Worm (Caenorhabditis elegans) whole organism, L4 larva: ENCODE results near the gene Y25C1A.8.
A peak's percentile ranks its signal among the peaks of the same experiment; 100 is the strongest.

Experiments
- Y75B8A.6 ChIP-seq: fragments of 200-800 bp; sonication (Bioruptor generic); IDR thresholded peaks from 2 replicates; pipeline ENCODE4 v1.3.6; 2022; ENCODE audit warnings: missing genetic modification reagents, missing genetic modification characterization, missing compliant biosample characterization
- aha-1 ChIP-seq: fragments of 150-350 bp; peaks from one replicate; lab custom pipeline; 2014; ENCODE audit warnings: missing biosample characterization, missing genetic modification characterization
- ceh-28 ChIP-seq: fragments of 150-350 bp; optimal IDR thresholded peaks from 2 replicates; lab custom pipeline; 2014; ENCODE audit warnings: missing biosample characterization, missing genetic modification reagents, missing genetic modification characterization
- ceh-32 ChIP-seq: sonication (generic microtip); optimal IDR thresholded peaks from 2 replicates; lab custom pipeline; 2016; ENCODE audit warnings: mild to moderate bottlenecking, missing genetic modification characterization, missing compliant biosample characterization; ENCODE audit not compliant: poor library complexity
- ceh-44 ChIP-seq: fragments of 200-800 bp; sonication (Bioruptor generic); IDR thresholded peaks from 2 replicates; pipeline ENCODE4 v1.3.6; 2022; ENCODE audit warnings: missing genetic modification reagents, missing genetic modification characterization, missing compliant biosample characterization
- daf-19 ChIP-seq: fragments of 200-800 bp; sonication (Bioruptor generic); conservative IDR thresholded peaks from 2 replicates; pipeline ENCODE4 v1.3.6; 2022; ENCODE audit warnings: missing genetic modification characterization, missing compliant biosample characterization
- fkh-10 ChIP-seq: fragments of 150-350 bp; optimal IDR thresholded peaks from 2 replicates; lab custom pipeline; 2014; ENCODE audit warnings: missing biosample characterization, missing genetic modification reagents, missing genetic modification characterization
- hlh-30 ChIP-seq: sonication (generic microtip); optimal IDR thresholded peaks from 2 replicates; lab custom pipeline; 2017; ENCODE audit warnings: antibody characterized with exemption, mild to moderate bottlenecking, missing genetic modification characterization, missing compliant biosample characterization; ENCODE audit not compliant: insufficient read depth
- lim-7 ChIP-seq: fragments of 200-800 bp; sonication (Bioruptor generic); IDR thresholded peaks from 2 replicates; pipeline ENCODE4 v1.3.6; 2022; ENCODE audit warnings: missing genetic modification characterization, missing compliant biosample characterization
- lin-38 ChIP-seq: fragments of 200-800 bp; sonication (Bioruptor generic); IDR thresholded peaks from 2 replicates; pipeline ENCODE4 v1.3.6; 2022; ENCODE audit warnings: missing genetic modification reagents, missing genetic modification characterization, missing compliant biosample characterization
- lsy-2 ChIP-seq, 2 experiments: fragments of 150-350 bp in 1 of 2; sonication (generic microtip) in 1 of 2; optimal IDR thresholded peaks; 2 replicates each; lab custom pipeline; 2014 to 2017; ENCODE audit warnings: missing biosample characterization in 2 of 2, missing genetic modification characterization in 2 of 2
- madf-9 ChIP-seq: fragments of 200-800 bp; sonication (Bioruptor generic); conservative IDR thresholded peaks from 2 replicates; pipeline ENCODE4 v1.3.6; 2022; ENCODE audit warnings: missing genetic modification reagents, missing genetic modification characterization, missing compliant biosample characterization
- mes-2 ChIP-seq: sonication (generic microtip); optimal IDR thresholded peaks from 2 replicates; lab custom pipeline; 2016; ENCODE audit warnings: missing genotype, mild to moderate bottlenecking, missing genetic modification characterization, missing compliant biosample characterization; ENCODE audit not compliant: poor library complexity, severe bottlenecking
- nhr-10 ChIP-seq: fragments of 150-350 bp; optimal IDR thresholded peaks from 2 replicates; lab custom pipeline; 2014; ENCODE audit warnings: missing biosample characterization, missing genetic modification characterization
- nhr-11 ChIP-seq: fragments of 150-350 bp; optimal IDR thresholded peaks from 2 replicates; lab custom pipeline; 2014; ENCODE audit warnings: missing biosample characterization, missing genetic modification characterization
- nhr-111 ChIP-seq: fragments of 200-800 bp; sonication (Bioruptor generic); optimal IDR thresholded peaks from 2 replicates; lab custom pipeline; 2018; ENCODE audit warnings: mild to moderate bottlenecking, missing genetic modification characterization, missing compliant biosample characterization
- nhr-6 ChIP-seq: fragments of 150-350 bp; optimal IDR thresholded peaks from 2 replicates; lab custom pipeline; 2014; ENCODE audit warnings: missing biosample characterization, missing genetic modification characterization
- pha-4 ChIP-seq, 2 experiments: fragments of 150-350 bp in 1 of 2; fragments of 200-800 bp in 1 of 2; sonication (Bioruptor generic) in 1 of 2; IDR thresholded peaks in 1 of 2; optimal IDR thresholded peaks in 1 of 2; 2 replicates each; pipeline versions ENCODE4 v1.3.6 to Lab custom; 2014 to 2022; ENCODE audit warnings: missing genetic modification characterization in 2 of 2, missing genetic modification reagents in 2 of 2, missing biosample characterization in 1 of 2, missing compliant biosample characterization in 1 of 2
- php-3 ChIP-seq: fragments of 200-800 bp; sonication (Bioruptor generic); IDR thresholded peaks from 2 replicates; pipeline ENCODE4 v1.3.6; 2022; ENCODE audit warnings: missing genetic modification reagents, missing genetic modification characterization, missing compliant biosample characterization
- sdz-12 ChIP-seq: fragments of 200-800 bp; sonication (Bioruptor generic); optimal IDR thresholded peaks from 2 replicates; lab custom pipeline; 2018; ENCODE audit warnings: mild to moderate bottlenecking, missing genetic modification characterization, missing compliant biosample characterization
- set-16 ChIP-seq: fragments of 200-800 bp; sonication (Bioruptor generic); IDR thresholded peaks from 2 replicates; pipeline ENCODE4 v1.3.6; 2022; ENCODE audit warnings: missing genetic modification reagents, missing genetic modification characterization, missing compliant biosample characterization
- skn-1 ChIP-seq: fragments of 150-350 bp; optimal IDR thresholded peaks from 2 replicates; lab custom pipeline; 2014; ENCODE audit warnings: missing biosample characterization, missing genetic modification characterization
- spr-3 ChIP-seq: fragments of 200-800 bp; sonication (Bioruptor generic); optimal IDR thresholded peaks from 2 replicates; lab custom pipeline; 2018; ENCODE audit warnings: mild to moderate bottlenecking, missing genetic modification characterization, missing compliant biosample characterization
- tra-1 ChIP-seq: fragments of 200-800 bp; sonication (Bioruptor generic); IDR thresholded peaks from 2 replicates; pipeline ENCODE4 v1.3.6; 2022; ENCODE audit warnings: missing genetic modification reagents, missing genetic modification characterization, missing compliant biosample characterization
- unc-130 ChIP-seq: sonication (generic microtip); optimal IDR thresholded peaks from 2 replicates; lab custom pipeline; 2016; ENCODE audit warnings: missing genetic modification reagents, missing genetic modification characterization, missing compliant biosample characterization
- zfp-2 ChIP-seq: sonication (generic microtip); optimal IDR thresholded peaks from 2 replicates; lab custom pipeline; 2016; ENCODE audit warnings: mild to moderate bottlenecking, missing genetic modification characterization, missing compliant biosample characterization
- zip-11 ChIP-seq: fragments of 200-800 bp; sonication (Bioruptor generic); IDR thresholded peaks from 2 replicates; pipeline ENCODE4 v1.3.6; 2022; ENCODE audit warnings: missing genetic modification characterization, missing compliant biosample characterization

The Y25C1A.8 gene

DNA sequence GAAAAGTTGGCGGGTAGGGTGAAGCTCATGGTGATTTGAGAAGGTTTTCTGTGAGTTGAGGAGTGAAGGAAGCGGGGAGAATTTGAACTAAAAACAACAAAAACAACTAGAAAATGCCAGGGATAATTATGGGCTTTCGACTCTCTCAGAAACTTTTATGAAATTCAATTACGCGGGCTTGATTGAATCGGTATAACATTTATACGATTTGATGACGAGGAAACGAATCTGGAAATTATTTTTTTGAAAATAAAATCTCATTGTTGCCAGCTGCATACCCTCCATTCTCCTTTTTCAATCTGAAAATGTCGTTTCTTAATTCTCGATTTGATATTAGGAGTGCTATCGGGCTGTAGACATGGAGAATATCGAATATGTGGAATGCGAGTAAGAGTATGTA is 14.5 kb upstream of the Y25C1A.8 start, which contains the start of gene srg-21:
Gene srg-21, minus strand, starts transcription at position 101 of the 400 bp plus-strand sequence.
- no peak for TF ChIP-seq madf-9 (GFP tag; lab: Robert Waterston, UW)
- no peak for TF ChIP-seq unc-130 (GFP tag; lab: Kevin White, UChicago)
- no peak for TF ChIP-seq hlh-30 (tag; lab: Kevin White, UChicago)
- TF ChIP-seq lim-7 (GFP tag; lab: Robert Waterston, UW), result no peak
- TF ChIP-seq pha-4 (GFP tag; IDR thresholded peaks at IDR 0.05; lab: Robert Waterston, UW), result no peak
- TF ChIP-seq pha-4 (tag; optimal IDR thresholded peaks at IDR 0.05; lab: Kevin White, UChicago), result no peak
- TF ChIP-seq fkh-10 (GFP tag; lab: Kevin White, UChicago), result no peak
- TF ChIP-seq skn-1, result no peak
- TF ChIP-seq nhr-10 (tag; lab: Kevin White, UChicago), result no peak
- no peak for TF ChIP-seq lsy-2 (tag; optimal IDR thresholded peaks at IDR 0.05; lab: Kevin White, UChicago)
- TF ChIP-seq sdz-12, result no peak
- no peak for TF ChIP-seq ceh-44 (GFP tag; lab: Robert Waterston, UW)
- TF ChIP-seq zfp-2 (tag; lab: Kevin White, UChicago), result no peak
- TF ChIP-seq php-3 (GFP tag; lab: Robert Waterston, UW), result no peak
- no peak for TF ChIP-seq set-16 (GFP tag; lab: Robert Waterston, UW)
- no peak for TF ChIP-seq nhr-6 (tag; lab: Kevin White, UChicago)

ce11 chrII:3087134-3087533 is 10.4 kb upstream of the Y25C1A.8 start:
- no peak for TF ChIP-seq nhr-10 (tag; lab: Kevin White, UChicago)
- peak; percentile 51 for TF ChIP-seq set-16 (GFP tag; lab: Robert Waterston, UW)
- TF ChIP-seq, all 104 proteins: peak for 1

DNA sequence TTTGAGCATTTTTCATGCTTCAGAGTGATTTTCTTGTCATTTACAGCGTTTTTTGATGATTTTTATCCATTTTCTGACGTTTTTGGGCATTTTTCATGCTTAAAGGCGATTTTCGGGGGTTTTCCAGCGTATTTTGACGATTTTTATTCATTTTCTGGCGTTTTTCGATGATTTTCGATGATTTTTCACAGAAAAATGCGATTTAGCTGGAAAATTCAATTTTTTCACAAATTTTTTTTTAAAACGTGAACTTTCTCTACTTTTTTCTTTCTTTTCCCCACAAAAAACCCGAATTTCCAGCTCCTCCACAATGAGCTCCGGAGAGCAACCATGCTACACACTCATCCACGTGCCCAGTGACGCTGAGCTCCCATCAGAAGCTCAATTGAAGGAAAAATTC is 1.7 kb upstream of the Y25C1A.8 start, which contains the start of gene copb-1:
Gene copb-1, plus strand, starts transcription at position 301 of the 400 bp plus-strand sequence.
- no peak for TF ChIP-seq ceh-32 (tag; lab: Kevin White, UChicago)
- 0 out of 2 replicates have a peak, but pooled peaks have one; percentile 42 for TF ChIP-seq Y75B8A.6 (GFP tag; lab: Robert Waterston, UW)
- TF ChIP-seq spr-3, result no peak

DNA sequence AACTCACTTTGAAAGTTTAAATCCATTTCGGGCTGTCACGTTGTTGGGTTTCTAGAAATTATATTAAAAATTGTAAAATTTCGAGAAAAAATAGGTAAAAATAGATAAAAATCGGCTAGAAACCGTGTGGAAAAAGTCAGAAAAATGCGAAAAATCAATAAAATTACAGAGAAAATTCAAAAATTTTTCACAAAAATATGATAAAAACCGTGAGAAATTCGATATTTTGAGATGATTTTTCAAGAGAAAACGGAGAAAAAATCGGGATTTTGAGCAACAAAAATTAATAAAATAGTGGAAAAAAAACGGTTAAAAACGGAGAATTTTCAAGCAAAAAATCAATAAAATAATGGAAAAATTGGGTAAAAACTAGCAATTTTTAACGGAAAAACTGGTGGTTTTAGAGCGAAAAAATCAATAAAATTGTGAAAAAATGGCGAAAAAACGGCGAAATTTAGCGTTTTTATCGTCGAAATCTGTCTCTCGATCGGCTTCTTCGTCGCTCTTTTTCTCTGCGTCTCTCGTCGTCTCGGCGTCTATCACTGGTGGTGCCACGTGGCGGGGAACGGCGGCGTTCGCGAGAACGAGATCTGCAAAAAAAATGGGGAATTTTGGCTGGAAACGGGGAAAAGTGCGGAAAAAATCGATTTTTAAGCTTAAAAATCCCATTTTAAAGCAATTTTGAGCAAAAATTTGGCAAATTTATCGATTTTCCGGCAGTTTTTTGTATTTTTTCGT is 5.6 kb downstream of the Y25C1A.8 start, which contains the start of gene Y25C1A.7:
Gene Y25C1A.7, minus strand, starts transcription at position 51 of the 738 bp plus-strand sequence.
- TF ChIP-seq mes-2 (tag; lab: Kevin White, UChicago) (peak; percentile 35), nhr-111 (GFP tag; lab: Kevin White, UChicago) (no peak)

- TF ChIP-seq lin-38 (GFP tag; lab: Robert Waterston, UW) (no peak), daf-19 (GFP tag; lab: Robert Waterston, UW) (no peak), nhr-11 (tag; lab: Kevin White, UChicago) (no peak), ceh-28 (peak; percentile 95)
Observed at ce11 chrII:3070182-3070581, 6.6 kb downstream of the Y25C1A.8 start.

DNA sequence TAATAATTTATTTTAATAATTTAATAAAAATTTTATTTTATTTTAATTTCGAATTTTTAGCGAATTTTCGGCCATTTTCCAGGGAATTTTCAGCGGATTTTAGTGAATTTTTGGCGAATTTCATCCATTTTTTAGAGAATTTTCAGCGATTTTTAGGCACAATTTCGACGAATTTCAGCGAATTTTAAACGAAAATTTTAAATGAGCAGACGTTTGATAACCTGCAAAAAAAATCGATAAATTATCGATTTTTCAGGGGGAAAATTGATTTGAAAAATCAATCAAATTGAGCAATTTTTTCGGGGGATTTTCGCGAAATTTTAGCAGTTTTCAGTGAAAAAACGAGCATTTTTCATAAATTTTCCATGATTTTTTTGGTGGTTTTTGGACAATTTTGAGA is 8.1 kb downstream of the Y25C1A.8 start:
- TF ChIP-seq ceh-28 (peak; percentile 55), zip-11 (GFP tag; lab: Robert Waterston, UW) (no peak), aha-1 (tag; lab: Kevin White, UChicago) (peak; percentile 61)
- TF ChIP-seq, all 104 proteins: peak for 2

DNA sequence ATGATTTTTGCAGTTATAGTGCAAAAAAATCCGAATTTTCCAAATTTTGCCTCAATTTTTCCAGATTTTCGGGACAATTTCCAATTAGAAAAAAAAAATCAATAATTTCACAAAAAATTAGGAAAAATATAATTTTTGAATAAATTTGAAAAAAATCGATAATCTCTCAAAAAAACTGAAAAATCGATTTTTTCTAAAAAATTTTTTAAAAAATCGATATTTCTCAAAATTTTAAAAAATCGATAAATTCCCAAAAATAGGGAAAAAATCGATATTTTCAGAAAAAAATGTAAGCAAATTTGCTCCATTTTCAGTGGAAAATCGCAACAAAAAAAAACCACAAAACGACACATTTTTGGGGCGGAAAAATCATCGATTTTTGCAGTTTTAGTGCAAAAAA is 8.9 kb downstream of the Y25C1A.8 start:
- TF ChIP-seq tra-1 (no peak), aha-1 (tag; lab: Kevin White, UChicago) (peak; percentile 86)
